Fruit fly (Drosophila melanogaster) whole organism, embryonic: Measurements from ENCODE around the gene Theg.

Experiments
- CG11085 ChIP-seq: fragments of 200-800 bp; sonication (Bioruptor generic); IDR thresholded peaks from 2 replicates; pipeline ENCODE4 v1.3.6; 2022; ENCODE audit warnings: missing biosample characterization, missing genetic modification characterization
- CG16863 ChIP-seq: fragments of 200-800 bp; sonication (Bioruptor generic); optimal IDR thresholded peaks from 3 replicates; lab custom pipeline; 2016; ENCODE audit warnings: missing biosample characterization, missing genetic modification characterization
- CG17361 ChIP-seq: fragments of 200-800 bp; sonication (Bioruptor generic); IDR thresholded peaks from 3 replicates; pipeline ENCODE4 v1.3.6; 2022; ENCODE audit warnings: missing biosample characterization, missing genetic modification characterization
- CG17612 ChIP-seq: fragments of 200-800 bp; sonication (Bioruptor generic); IDR thresholded peaks from 2 replicates; pipeline ENCODE4 v1.3.6; 2022; ENCODE audit warnings: missing biosample characterization, missing genetic modification characterization
- TFAM ChIP-seq: fragments of 200-800 bp; sonication (Bioruptor generic); optimal IDR thresholded peaks from 2 replicates; lab custom pipeline; 2017; ENCODE audit warnings: missing biosample characterization, missing genetic modification characterization, inconsistent platforms
- ab ChIP-seq: fragments of 200-800 bp; sonication (Bioruptor generic); optimal IDR thresholded peaks from 2 replicates; lab custom pipeline; 2016; ENCODE audit warnings: missing biosample characterization, missing genetic modification characterization
- sob ChIP-seq: fragments of 200-800 bp; sonication (Bioruptor generic); IDR thresholded peaks from 2 replicates; pipeline ENCODE4 v1.3.6; 2022; ENCODE audit warnings: missing biosample characterization, missing genetic modification characterization

- TF ChIP-seq CG11085 (GFP tag; lab: Robert Waterston, UW): no peak
- TF ChIP-seq TFAM (GFP tag; lab: Kevin White, UChicago): no peak
- no peak for TF ChIP-seq ab (GFP tag; lab: Kevin White, UChicago)
- no peak for TF ChIP-seq CG17361 (GFP tag; lab: Robert Waterston, UW)
- no peak for TF ChIP-seq CG16863
- TF ChIP-seq sob (GFP tag; lab: Robert Waterston, UW): no peak
- no peak for TF ChIP-seq CG17612 (GFP tag; lab: Robert Waterston, UW)
Measured at dm6 chr3R:21972069-21972468, 42.4 kb upstream of the Theg start.
